Worm (Caenorhabditis elegans) whole organism, L4 larva: ENCODE data around the gene flp-12.

Experiments used
- ama-1 ChIP-seq: fragments of 150-350 bp; optimal IDR thresholded peaks from 2 replicates; lab custom pipeline; 2014; ENCODE audit warnings: inconsistent platforms, mixed read lengths
- ces-1 ChIP-seq: fragments of 150-350 bp; sonication (generic microtip); optimal IDR thresholded peaks from 4 replicates; lab custom pipeline; 2014; ENCODE audit warnings: missing biosample characterization, missing genetic modification reagents, missing genetic modification characterization
- egl-27 ChIP-seq: sonication (generic microtip); optimal IDR thresholded peaks from 3 replicates; lab custom pipeline; 2017; ENCODE audit warnings: missing biosample characterization, missing genetic modification reagents, missing genetic modification characterization
- lsy-2 ChIP-seq, 2 experiments: fragments of 150-350 bp in 1 of 2; sonication (generic microtip) in 1 of 2; optimal IDR thresholded peaks; 2 replicates each; lab custom pipeline; 2014 to 2017; ENCODE audit warnings: missing biosample characterization in 2 of 2, missing genetic modification characterization in 2 of 2
- mep-1 ChIP-seq: fragments of 150-350 bp; sonication (generic microtip); optimal IDR thresholded peaks from 3 replicates; lab custom pipeline; 2014; ENCODE audit warnings: missing biosample characterization, missing genetic modification characterization
- mes-2 ChIP-seq: sonication (generic microtip); optimal IDR thresholded peaks from 2 replicates; lab custom pipeline; 2016; ENCODE audit warnings: missing genotype, mild to moderate bottlenecking, missing genetic modification characterization, missing compliant biosample characterization; ENCODE audit not compliant: poor library complexity, severe bottlenecking
- nhr-28 ChIP-seq: fragments of 150-350 bp; optimal IDR thresholded peaks from 2 replicates; lab custom pipeline; 2014; ENCODE audit warnings: missing biosample characterization, missing genetic modification characterization
- nhr-6 ChIP-seq: fragments of 150-350 bp; optimal IDR thresholded peaks from 2 replicates; lab custom pipeline; 2014; ENCODE audit warnings: missing biosample characterization, missing genetic modification characterization
- unc-62 ChIP-seq, 3 experiments: fragments of 150-350 bp in 1 of 3; sonication (generic microtip); optimal IDR thresholded peaks in 2 of 3; peaks in 1 of 3; 1 replicate in 1 of 3; 2 replicates in 2 of 3; lab custom pipeline; 2014 to 2017; ENCODE audit warnings: missing biosample characterization in 3 of 3, missing genetic modification characterization in 3 of 3, missing genetic modification reagents in 3 of 3, missing genotype in 1 of 3

DNA sequence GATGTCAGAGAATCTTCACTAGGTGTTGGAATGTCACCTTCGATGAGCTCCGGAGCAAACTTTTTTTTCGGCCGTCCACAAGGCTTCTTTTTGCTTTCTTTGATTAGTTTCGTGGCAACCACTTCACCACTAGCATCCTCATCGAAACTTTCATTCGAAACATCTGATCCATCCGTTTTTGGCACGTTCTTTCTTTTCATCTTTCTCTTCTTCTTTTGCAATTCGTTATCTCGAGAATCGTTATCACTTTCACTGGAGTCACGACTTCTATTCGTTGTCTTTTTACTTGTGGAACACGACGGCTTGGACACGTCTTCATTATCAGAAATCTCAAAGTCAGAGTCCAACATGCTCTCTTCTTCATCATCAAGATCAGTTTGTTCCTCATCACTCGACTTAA is 12.0 kb upstream of the flp-12 start:
- no peak for TF ChIP-seq ama-1
- no peak for TF ChIP-seq nhr-6 (tag; lab: Kevin White, UChicago)
- TF ChIP-seq mep-1 (tag; lab: Kevin White, UChicago) = no peak
- TF ChIP-seq egl-27 (tag; lab: Kevin White, UChicago) = no peak
- no peak for TF ChIP-seq ces-1 (GFP tag; lab: Kevin White, UChicago)
- no peak for TF ChIP-seq nhr-28 (tag; lab: Kevin White, UChicago)
- no peak for TF ChIP-seq lsy-2 (tag; optimal IDR thresholded peaks at IDR 0.05; lab: Kevin White, UChicago)
- peak in 1 of 2 experiments; percentile 74 for TF ChIP-seq unc-62 (GFP tag; optimal IDR thresholded peaks at IDR 0.05 in 1 of 2; lab: Kevin White, UChicago)
- no peak for TF ChIP-seq unc-62 (tag; optimal IDR thresholded peaks at IDR 0.05; lab: Kevin White, UChicago)
- TF ChIP-seq mes-2 (tag; lab: Kevin White, UChicago) = no peak
